Fruit fly (Drosophila melanogaster) whole organism, prepupa: ENCODE measurements around the gene CG33160.
A peak's percentile ranks its signal among the peaks of the same experiment; 100 is the strongest.

Experiments used
- CG10631 ChIP-seq: fragments of 200-800 bp; sonication (Bioruptor generic); optimal IDR thresholded peaks from 2 replicates; lab custom pipeline; 2016; ENCODE audit warnings: missing biosample characterization, missing genetic modification characterization
- CG11294 ChIP-seq: fragments of 200-800 bp; sonication (Bioruptor generic); IDR thresholded peaks from 2 replicates; pipeline ENCODE4 v1.3.6; 2022; ENCODE audit warnings: missing biosample characterization, missing genetic modification characterization
- CG11762 ChIP-seq: fragments of 200-800 bp; sonication (Bioruptor generic); optimal IDR thresholded peaks from 3 replicates; lab custom pipeline; 2016; ENCODE audit warnings: missing biosample characterization, missing genetic modification characterization; ENCODE audit not compliant: insufficient read depth
- CG11902 ChIP-seq: fragments of 200-800 bp; sonication (Bioruptor generic); optimal IDR thresholded peaks from 3 replicates; lab custom pipeline; 2016; ENCODE audit warnings: missing biosample characterization, missing genetic modification characterization
- CG15336 ChIP-seq: fragments of 200-800 bp; sonication (Bioruptor generic); IDR thresholded peaks from 2 replicates; pipeline ENCODE4 v1.3.6; 2022; ENCODE audit warnings: missing biosample characterization, missing genetic modification characterization
- CG16779 ChIP-seq: fragments of 200-800 bp; sonication (Bioruptor generic); optimal IDR thresholded peaks from 3 replicates; lab custom pipeline; 2017; ENCODE audit warnings: missing biosample characterization, mild to moderate bottlenecking, missing genetic modification characterization
- CG34406 ChIP-seq: fragments of 200-800 bp; sonication (Bioruptor generic); optimal IDR thresholded peaks from 3 replicates; lab custom pipeline; 2016; ENCODE audit warnings: missing biosample characterization, missing genetic modification characterization
- CG4318 ChIP-seq: fragments of 200-800 bp; sonication (Bioruptor generic); optimal IDR thresholded peaks from 3 replicates; lab custom pipeline; 2017; ENCODE audit warnings: missing biosample characterization, mild to moderate bottlenecking, missing genetic modification characterization
- CG6163 ChIP-seq: fragments of 200-800 bp; sonication (Bioruptor generic); IDR thresholded peaks from 3 replicates; pipeline ENCODE4 v1.3.6; 2022; ENCODE audit warnings: missing biosample characterization, missing genetic modification characterization
- CG6276 ChIP-seq: fragments of 200-800 bp; sonication (Bioruptor generic); optimal IDR thresholded peaks from 2 replicates; lab custom pipeline; 2017; ENCODE audit warnings: missing biosample characterization, mild to moderate bottlenecking, missing genetic modification characterization
- CG6792 ChIP-seq: fragments of 200-800 bp; sonication (Bioruptor generic); optimal IDR thresholded peaks from 3 replicates; lab custom pipeline; 2016; ENCODE audit warnings: missing biosample characterization, missing genetic modification characterization
- CG6854 ChIP-seq: fragments of 200-800 bp; sonication (Bioruptor generic); optimal IDR thresholded peaks from 2 replicates; lab custom pipeline; 2017; ENCODE audit warnings: missing biosample characterization, mild to moderate bottlenecking, missing genetic modification characterization
- CG7368 ChIP-seq: fragments of 200-800 bp; sonication (Bioruptor generic); optimal IDR thresholded peaks from 3 replicates; lab custom pipeline; 2016; ENCODE audit warnings: missing biosample characterization, missing genetic modification characterization
- CG8119 ChIP-seq: fragments of 200-800 bp; sonication (Bioruptor generic); IDR thresholded peaks from 3 replicates; pipeline ENCODE4 v1.3.6; 2022; ENCODE audit warnings: missing biosample characterization, missing genetic modification characterization
- CG8319 ChIP-seq: fragments of 200-800 bp; sonication (Bioruptor generic); optimal IDR thresholded peaks from 3 replicates; lab custom pipeline; 2016; ENCODE audit warnings: missing biosample characterization, missing genetic modification characterization
- CG8632 ChIP-seq: fragments of 200-800 bp; sonication (Bioruptor generic); optimal IDR thresholded peaks from 3 replicates; lab custom pipeline; 2016; ENCODE audit warnings: missing biosample characterization, missing genetic modification characterization
- CG9139 ChIP-seq: fragments of 200-800 bp; sonication (Bioruptor generic); optimal IDR thresholded peaks from 3 replicates; lab custom pipeline; 2017; ENCODE audit warnings: missing biosample characterization, mild to moderate bottlenecking, missing genetic modification characterization
- Eip75B ChIP-seq: fragments of 200-800 bp; sonication (Bioruptor generic); optimal IDR thresholded peaks from 3 replicates; lab custom pipeline; 2016; ENCODE audit warnings: missing biosample characterization, missing genetic modification characterization
- Ets21C ChIP-seq: fragments of 200-800 bp; sonication (Bioruptor generic); optimal IDR thresholded peaks from 3 replicates; lab custom pipeline; 2016; ENCODE audit warnings: missing biosample characterization, missing genetic modification characterization
- Ets96B ChIP-seq: fragments of 200-800 bp; optimal IDR thresholded peaks from 2 replicates; lab custom pipeline; 2019; ENCODE audit warnings: missing biosample characterization, mild to moderate bottlenecking, missing genetic modification characterization, moderate library complexity
- Gug ChIP-seq: fragments of 200-800 bp; sonication (Bioruptor generic); IDR thresholded peaks from 2 replicates; pipeline ENCODE4 v1.3.6; 2022; ENCODE audit warnings: missing biosample characterization, missing genetic modification characterization
- Hr39 ChIP-seq: fragments of 200-800 bp; sonication (Bioruptor generic); optimal IDR thresholded peaks from 2 replicates; lab custom pipeline; 2016; ENCODE audit warnings: missing biosample characterization, missing genetic modification characterization
- Lpt ChIP-seq: fragments of 200-800 bp; sonication (Bioruptor generic); optimal IDR thresholded peaks from 3 replicates; lab custom pipeline; 2016; ENCODE audit warnings: missing biosample characterization, missing genetic modification characterization
- Met ChIP-seq: fragments of 200-800 bp; sonication (Bioruptor generic); optimal IDR thresholded peaks from 3 replicates; lab custom pipeline; 2016; ENCODE audit warnings: missing biosample characterization, missing genetic modification characterization
- OdsH ChIP-seq: fragments of 200-800 bp; sonication (Bioruptor generic); optimal IDR thresholded peaks from 3 replicates; lab custom pipeline; 2016; ENCODE audit warnings: missing biosample characterization, missing genetic modification characterization
- Smox ChIP-seq: fragments of 200-800 bp; sonication (Bioruptor generic); optimal IDR thresholded peaks from 3 replicates; lab custom pipeline; 2016; ENCODE audit warnings: missing biosample characterization, missing genetic modification characterization
- Sox102F ChIP-seq: fragments of 200-800 bp; sonication (Bioruptor generic); optimal IDR thresholded peaks from 2 replicates; lab custom pipeline; 2016; ENCODE audit warnings: missing biosample characterization, mild to moderate bottlenecking, missing genetic modification characterization
- Sox14 ChIP-seq: fragments of 200-800 bp; sonication (Bioruptor generic); optimal IDR thresholded peaks from 3 replicates; lab custom pipeline; 2016; ENCODE audit warnings: missing biosample characterization, missing genetic modification characterization
- Sox15 ChIP-seq: fragments of 200-800 bp; sonication (Bioruptor generic); optimal IDR thresholded peaks from 3 replicates; lab custom pipeline; 2016; ENCODE audit warnings: missing biosample characterization, missing genetic modification characterization
- achi ChIP-seq: fragments of 200-800 bp; sonication (Bioruptor generic); optimal IDR thresholded peaks from 3 replicates; lab custom pipeline; 2016; ENCODE audit warnings: missing biosample characterization, missing genetic modification characterization
- acj6 ChIP-seq: fragments of 200-800 bp; sonication (Bioruptor generic); optimal IDR thresholded peaks from 3 replicates; lab custom pipeline; 2016; ENCODE audit warnings: missing biosample characterization, missing genetic modification characterization
- cyc ChIP-seq: fragments of 200-800 bp; sonication (Bioruptor generic); optimal IDR thresholded peaks from 3 replicates; lab custom pipeline; 2016; ENCODE audit warnings: missing biosample characterization, missing genetic modification characterization
- dsx ChIP-seq: fragments of 200-800 bp; optimal IDR thresholded peaks from 3 replicates; lab custom pipeline; 2019; ENCODE audit warnings: missing biosample characterization, mild to moderate bottlenecking, missing genetic modification characterization, moderate library complexity; ENCODE audit not compliant: poor library complexity, severe bottlenecking
- esn ChIP-seq: fragments of 200-800 bp; sonication (Bioruptor generic); optimal IDR thresholded peaks from 2 replicates; lab custom pipeline; 2016; ENCODE audit warnings: missing biosample characterization, mild to moderate bottlenecking, missing genetic modification characterization, moderate library complexity
- fd59A ChIP-seq: fragments of 200-800 bp; sonication (Bioruptor generic); optimal IDR thresholded peaks from 2 replicates; lab custom pipeline; 2017; ENCODE audit warnings: missing biosample characterization, mild to moderate bottlenecking, missing genetic modification characterization, missing genetic modification reagents
- fd85E ChIP-seq: fragments of 200-800 bp; sonication (Bioruptor generic); optimal IDR thresholded peaks from 3 replicates; lab custom pipeline; 2016; ENCODE audit warnings: missing biosample characterization, missing genetic modification characterization
- fkh ChIP-seq: fragments of 200-800 bp; sonication (Bioruptor generic); optimal IDR thresholded peaks from 3 replicates; lab custom pipeline; 2017; ENCODE audit warnings: missing biosample characterization, mild to moderate bottlenecking, missing genetic modification characterization, moderate library complexity
- lz ChIP-seq: fragments of 200-800 bp; sonication (Bioruptor generic); optimal IDR thresholded peaks from 3 replicates; lab custom pipeline; 2016; ENCODE audit warnings: missing biosample characterization, missing genetic modification characterization
- net ChIP-seq: fragments of 200-800 bp; sonication (Bioruptor generic); optimal IDR thresholded peaks from 3 replicates; lab custom pipeline; 2016; ENCODE audit warnings: missing biosample characterization, missing genetic modification characterization
- pdm3 ChIP-seq: fragments of 200-800 bp; sonication (Bioruptor generic); optimal IDR thresholded peaks from 3 replicates; lab custom pipeline; 2016; ENCODE audit warnings: missing biosample characterization, missing genetic modification characterization
- salr ChIP-seq, 2 experiments: fragments of 200-800 bp; sonication (Bioruptor generic); optimal IDR thresholded peaks; 3 replicates each; lab custom pipeline; 2016 to 2018; ENCODE audit warnings: missing biosample characterization in 2 of 2, missing genetic modification characterization in 2 of 2, mild to moderate bottlenecking in 1 of 2
- spab ChIP-seq: fragments of 200-800 bp; sonication (Bioruptor generic); optimal IDR thresholded peaks from 2 replicates; lab custom pipeline; 2017; ENCODE audit warnings: missing biosample characterization, mild to moderate bottlenecking, missing genetic modification characterization, missing genetic modification reagents
- ss ChIP-seq, 2 experiments: fragments of 200-800 bp; sonication (Bioruptor generic); optimal IDR thresholded peaks; 2 replicates in 1 of 2; 3 replicates in 1 of 2; lab custom pipeline; 2017 to 2018; ENCODE audit warnings: mild to moderate bottlenecking in 2 of 2, missing biosample characterization in 2 of 2, missing genetic modification characterization in 2 of 2, moderate library complexity in 1 of 2
- svp ChIP-seq: fragments of 200-800 bp; sonication (Bioruptor generic); peaks from one replicate; lab custom pipeline; 2016; ENCODE audit warnings: missing biosample characterization, missing genetic modification characterization
- topi ChIP-seq: fragments of 200-800 bp; sonication (Bioruptor generic); optimal IDR thresholded peaks from 3 replicates; lab custom pipeline; 2016; ENCODE audit warnings: missing biosample characterization, missing genetic modification characterization
- vri ChIP-seq: fragments of 200-800 bp; sonication (Bioruptor generic); optimal IDR thresholded peaks from 3 replicates; lab custom pipeline; 2016; ENCODE audit warnings: missing biosample characterization, mild to moderate bottlenecking, missing genetic modification characterization

CG33160 gene

DNA sequence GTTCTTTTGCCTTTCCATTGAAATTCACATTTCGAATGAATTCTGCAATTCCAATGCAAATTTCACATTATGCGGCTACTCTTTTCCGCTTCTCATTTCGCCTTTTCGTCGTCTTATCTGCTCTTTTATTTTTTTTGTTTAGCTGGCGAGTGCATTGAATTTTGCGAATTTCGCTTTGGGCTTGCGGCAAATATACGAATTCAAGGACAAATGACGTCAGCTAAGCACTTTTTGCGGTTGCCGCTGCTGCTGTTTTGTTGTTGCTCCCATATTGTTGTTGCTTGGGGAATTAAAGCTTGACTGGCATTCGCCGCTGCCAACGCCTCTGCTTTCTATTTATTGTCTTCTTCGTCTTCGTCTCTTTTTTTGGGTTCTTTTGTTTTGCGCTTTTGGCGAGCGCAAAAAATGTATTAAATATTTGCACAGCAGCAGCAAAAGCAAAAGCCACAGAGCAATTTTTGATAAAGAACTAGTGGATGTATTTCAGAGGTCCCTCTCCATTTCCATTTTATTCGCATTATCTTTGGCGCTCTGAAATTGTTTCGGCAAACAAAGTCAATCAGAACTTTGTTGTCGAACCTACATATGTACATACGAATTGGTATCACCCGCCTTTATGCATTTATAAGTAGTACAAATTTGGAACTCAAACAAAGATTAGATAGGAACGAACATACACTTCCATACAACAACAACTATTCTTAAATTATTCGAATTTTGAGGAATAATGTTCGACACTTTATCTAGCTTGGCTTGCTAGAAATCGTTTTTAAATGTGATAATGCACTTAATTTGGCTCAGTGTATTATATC, 33.8 kb upstream of the CG33160 start (continued):
- TF ChIP-seq dsx (GFP tag; lab: Kevin White, UChicago) (peak; percentile 77), Gug (GFP tag; lab: Robert Waterston, UW) (no peak), CG6792 (GFP tag; lab: Kevin White, UChicago) (peak; percentile 59), achi (GFP tag; lab: Kevin White, UChicago) (peak; percentile 53), Ets96B (no peak), svp (GFP tag; lab: Kevin White, UChicago) (peak; percentile 93), CG6854 (GFP tag; lab: Kevin White, UChicago) (no peak), spab (GFP tag; lab: Kevin White, UChicago) (no peak), Met (GFP tag; lab: Kevin White, UChicago) (peak; percentile 62), Hr39 (GFP tag; lab: Kevin White, UChicago) (peak; percentile 76), CG6276 (no peak), Eip75B (GFP tag; lab: Kevin White, UChicago) (peak; percentile 61), OdsH (GFP tag; lab: Kevin White, UChicago) (peak; percentile 69), CG9139 (no peak), Sox102F (GFP tag; lab: Kevin White, UChicago) (peak; percentile 78), CG8632 (GFP tag; lab: Kevin White, UChicago) (peak; percentile 36), net (peak; percentile 69), Smox (GFP tag; lab: Kevin White, UChicago) (peak; percentile 71), CG10631 (GFP tag; lab: Kevin White, UChicago) (peak; percentile 50), salr (GFP tag; optimal IDR thresholded peaks at IDR 0.05; lab: Kevin White, UChicago) (peak; percentile 6 to 85), acj6 (GFP tag; lab: Kevin White, UChicago) (peak; percentile 81), fd85E (no peak), topi (no peak), CG7368 (GFP tag; lab: Kevin White, UChicago) (no peak), fd59A (GFP tag; lab: Kevin White, UChicago) (peak; percentile 71), pdm3 (GFP tag; lab: Kevin White, UChicago) (peak; percentile 75), ss (GFP tag; optimal IDR thresholded peaks at IDR 0.05; lab: Kevin White, UChicago) (peak in 1 of 2 experiments; percentile 10), lz (GFP tag; lab: Kevin White, UChicago) (peak; percentile 52), CG8319 (no peak), vri (GFP tag; lab: Kevin White, UChicago) (peak; percentile 59), CG6163 (GFP tag; lab: Robert Waterston, UW) (peak; percentile 86)

DNA sequence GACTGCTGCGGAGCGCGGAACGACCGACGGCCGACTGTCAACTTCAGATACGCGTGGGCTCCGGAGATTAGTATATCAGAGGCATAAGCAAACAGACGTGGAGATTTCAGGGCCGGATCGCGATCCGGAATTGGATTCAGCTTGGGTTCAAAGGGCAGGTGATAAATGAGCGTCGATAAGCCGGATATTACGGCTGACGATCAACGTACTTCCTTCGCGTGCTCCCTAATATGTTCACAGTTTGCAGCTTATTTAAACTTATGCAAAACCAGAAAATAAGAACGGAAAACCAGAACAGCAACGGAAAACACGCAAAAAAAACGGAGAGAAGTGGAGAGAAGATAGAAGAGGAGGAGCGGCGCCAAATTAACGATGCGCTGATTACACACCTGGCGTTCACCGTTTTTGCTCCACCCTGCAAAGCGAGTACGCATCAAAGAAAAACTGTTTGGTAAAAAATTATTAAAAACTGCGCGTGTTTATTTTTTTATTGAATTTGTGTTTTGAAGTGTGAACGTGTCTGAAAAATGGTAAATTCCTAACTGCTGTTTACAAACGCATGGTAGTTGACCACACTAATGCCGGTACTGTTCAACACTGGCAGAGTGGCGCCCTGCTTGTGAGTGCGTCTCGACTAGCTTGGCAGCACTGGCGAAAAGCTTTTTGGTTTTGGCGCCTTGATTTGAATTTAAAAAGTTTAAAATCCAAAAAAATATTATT, 33.0 kb upstream of the CG33160 start, which contains the start of gene CG17746:
Gene CG17746, minus strand, starts transcription at position 546 of the 720 bp plus-strand sequence.
- TF ChIP-seq Sox15 (no peak), CG15336 (no peak), Ets96B (no peak), CG34406 (GFP tag; lab: Kevin White, UChicago) (no peak), Lpt (GFP tag; lab: Kevin White, UChicago) (no peak), ss (GFP tag; optimal IDR thresholded peaks at IDR 0.05; lab: Kevin White, UChicago) (peak in 1 of 2 experiments; percentile 48), fd59A (GFP tag; lab: Kevin White, UChicago) (no peak), CG8119 (GFP tag; lab: Robert Waterston, UW) (no peak), CG16779 (tag; lab: Kevin White, UChicago) (no peak), OdsH (GFP tag; lab: Kevin White, UChicago) (no peak), Met (GFP tag; lab: Kevin White, UChicago) (no peak), Smox (GFP tag; lab: Kevin White, UChicago) (no peak), cyc (peak; percentile 10), CG6854 (GFP tag; lab: Kevin White, UChicago) (peak; percentile 13), CG11902 (GFP tag; lab: Kevin White, UChicago) (no peak), esn (GFP tag; lab: Kevin White, UChicago) (peak; percentile 0), Ets21C (no peak), dsx (GFP tag; lab: Kevin White, UChicago) (no peak), CG11762 (GFP tag; lab: Kevin White, UChicago) (no peak), net (no peak), svp (GFP tag; lab: Kevin White, UChicago) (peak; percentile 93), CG8319 (no peak), Gug (GFP tag; lab: Robert Waterston, UW) (0 out of 2 replicates have a peak, but pooled peaks have one; percentile 12), Sox14 (GFP tag; lab: Kevin White, UChicago) (peak; percentile 45), fkh (GFP tag; lab: Kevin White, UChicago) (peak; percentile 43), CG4318 (no peak), lz (GFP tag; lab: Kevin White, UChicago) (peak; percentile 38), CG11294 (GFP tag; lab: Robert Waterston, UW) (no peak)
